Worm (Caenorhabditis elegans): ENCODE data around the gene dpy-26.

- no peak for TF ChIP-seq ceh-28 (tag; optimal IDR thresholded peaks at IDR 0.05)
- no peak for TF ChIP-seq egl-27 (tag; optimal IDR thresholded peaks at IDR 0.05)
- TF ChIP-seq lin-15B (tag; optimal IDR thresholded peaks at IDR 0.05): no peak
- TF ChIP-seq fkh-10 (GFP tag; optimal IDR thresholded peaks at IDR 0.05): no peak
- peak; percentile 48 for TF ChIP-seq nhr-28 (tag; optimal IDR thresholded peaks at IDR 0.05)
- no peak for TF ChIP-seq cey-2 (tag; optimal IDR thresholded peaks at IDR 0.05; ENCODE audit: borderline replicate concordance, insufficient read depth)
- no peak for TF ChIP-seq F37D6.2 (tag; optimal IDR thresholded peaks at IDR 0.05)
- TF ChIP-seq pha-4 (GFP tag; IDR thresholded peaks at IDR 0.05): no peak
- no peak for TF ChIP-seq pha-4 (tag; optimal IDR thresholded peaks at IDR 0.05)
- TF ChIP-seq ama-1 (optimal IDR thresholded peaks at IDR 0.05): no peak
- no peak for TF ChIP-seq nhr-11 (tag; optimal IDR thresholded peaks at IDR 0.05)
- no peak for TF ChIP-seq daf-19 (GFP tag; conservative IDR thresholded peaks at IDR 0.05)
Measured at ce11 chrIV:12396645-12397258, 54.4 kb downstream of the dpy-26 start.

All from whole organism, L4 larva.